Fruit fly (Drosophila melanogaster): ENCODE data around the gene CG18557.

The CG18557 gene

DNA sequence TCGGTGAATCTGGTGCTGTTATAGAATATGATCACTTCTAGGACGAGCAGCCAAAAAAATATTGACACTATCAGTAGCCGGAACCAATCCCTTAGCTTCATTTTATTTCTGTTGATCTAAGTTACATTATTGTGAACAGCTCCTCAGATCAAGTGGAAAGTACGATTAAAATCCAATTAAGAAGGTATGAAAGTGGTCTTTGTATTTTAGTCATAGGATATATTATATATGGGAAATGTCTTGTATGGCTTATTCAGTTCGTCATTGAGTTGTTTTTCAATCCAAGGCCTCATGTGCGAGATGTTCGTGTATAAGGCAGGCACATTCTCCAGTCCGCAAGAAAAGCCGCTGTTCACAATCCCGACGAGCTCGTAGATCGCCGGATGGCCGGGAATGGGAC lies 1.1 kb downstream of the CG18557 start, which contains the start of gene CG18558:
TSS of gene CG18558 (minus strand) at position 101 of the 400 bp plus-strand sequence.
- TF ChIP-seq usp (GFP tag; optimal IDR thresholded peaks at IDR 0.05): no peak

DNA sequence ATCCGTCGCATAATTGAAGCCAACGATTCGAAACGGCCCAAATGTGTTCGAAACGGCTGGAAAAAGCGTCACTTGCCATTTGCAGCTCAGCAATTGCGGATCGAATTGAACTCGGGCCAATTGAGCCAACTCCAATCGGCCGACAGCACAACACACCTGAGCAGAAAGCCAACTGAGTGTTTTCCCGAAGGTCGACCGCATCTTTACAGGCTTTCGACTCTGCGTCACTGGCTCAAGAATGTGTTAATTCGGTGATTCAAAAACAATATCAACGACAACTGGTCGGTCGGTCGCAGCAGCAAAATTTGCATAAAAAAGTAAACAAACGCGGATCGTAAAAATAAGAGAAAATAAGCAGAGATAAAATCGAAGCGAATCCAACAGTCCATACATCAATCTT lies 5.2 kb downstream of the CG18557 start:
- TF ChIP-seq pan (optimal IDR thresholded peaks at IDR 0.05) (no peak), psq (optimal IDR thresholded peaks at IDR 0.05) (no peak)

DNA sequence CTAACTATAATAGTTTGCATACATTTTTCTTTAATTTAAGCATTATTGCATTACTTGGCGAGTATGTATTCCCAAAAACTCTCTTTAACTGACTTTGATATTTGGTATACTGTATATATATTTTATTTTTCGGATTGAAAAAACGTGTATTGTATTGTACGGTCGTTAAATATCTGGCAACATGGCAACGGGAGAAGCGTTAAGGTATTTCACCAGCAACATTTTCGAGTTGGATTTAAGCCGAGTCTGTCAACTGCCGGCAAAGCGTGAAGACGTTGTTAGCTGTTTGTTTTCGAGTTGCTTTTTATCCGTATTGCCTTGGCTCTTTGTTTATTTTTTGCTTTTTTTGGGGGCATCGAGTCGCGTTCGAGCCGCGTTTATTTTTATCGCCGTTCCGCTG lies 5.7 kb downstream of the CG18557 start, which contains the start of gene CG2975:
TSS of gene CG2975 (plus strand) at position 275 of the 400 bp plus-strand sequence.
- TF ChIP-seq Dll (optimal IDR thresholded peaks at IDR 0.05): no peak
- TF ChIP-seq CG8478 (optimal IDR thresholded peaks at IDR 0.05): no peak
- TF ChIP-seq psq (optimal IDR thresholded peaks at IDR 0.05): no peak
- no peak for TF ChIP-seq EcR (GFP tag; optimal IDR thresholded peaks at IDR 0.05)
- TF ChIP-seq pan (optimal IDR thresholded peaks at IDR 0.05): no peak
- TF ChIP-seq usp (GFP tag; optimal IDR thresholded peaks at IDR 0.05): no peak

DNA sequence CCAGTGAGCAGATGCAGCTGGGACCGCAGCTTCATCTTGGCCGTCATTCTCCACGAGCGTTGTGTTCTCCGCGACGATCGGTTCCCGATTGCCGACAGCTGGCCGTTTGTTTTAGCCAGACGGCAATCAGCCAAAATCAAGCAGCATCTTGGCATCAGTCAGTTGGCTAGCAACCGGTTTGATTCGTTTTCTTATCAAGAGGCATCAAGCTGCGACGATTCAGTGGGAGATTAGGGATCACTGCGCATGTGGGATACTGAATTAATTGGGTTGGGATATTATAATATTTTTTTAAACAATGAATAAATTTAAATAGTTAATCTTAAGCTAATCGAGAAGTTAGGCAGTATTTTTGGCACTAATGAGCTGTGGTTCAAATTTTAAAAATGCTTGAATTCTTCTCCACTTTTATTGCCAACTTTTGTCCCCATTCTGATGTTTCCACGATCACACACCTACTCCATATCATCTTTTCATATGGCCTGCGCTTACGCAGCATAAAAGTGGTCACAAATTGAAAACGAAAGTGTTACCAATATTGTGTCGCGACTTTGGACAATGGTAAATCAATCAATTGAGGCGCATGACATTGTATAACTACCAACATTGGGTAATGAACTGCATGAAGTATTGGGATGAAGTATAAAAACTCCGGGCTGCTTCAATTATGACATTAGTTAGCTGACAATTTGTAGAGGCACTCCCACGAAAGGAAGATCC lies 7.6 kb downstream of the CG18557 start, which contains the start of the genes CG3119 and Cpr23B:
TSS of gene CG3119 (minus strand) at position 92 of the 720 bp plus-strand sequence.
TSS of gene Cpr23B (plus strand) at position 670 of the 720 bp plus-strand sequence.
- TF ChIP-seq usp (GFP tag; optimal IDR thresholded peaks at IDR 0.05): no peak
- no peak for TF ChIP-seq pan (optimal IDR thresholded peaks at IDR 0.05)
- no peak for TF ChIP-seq EcR (GFP tag; optimal IDR thresholded peaks at IDR 0.05)
- no peak for TF ChIP-seq psq (optimal IDR thresholded peaks at IDR 0.05)
- no peak for TF ChIP-seq Dll (optimal IDR thresholded peaks at IDR 0.05)
- TF ChIP-seq CG8478 (optimal IDR thresholded peaks at IDR 0.05): no peak

DNA sequence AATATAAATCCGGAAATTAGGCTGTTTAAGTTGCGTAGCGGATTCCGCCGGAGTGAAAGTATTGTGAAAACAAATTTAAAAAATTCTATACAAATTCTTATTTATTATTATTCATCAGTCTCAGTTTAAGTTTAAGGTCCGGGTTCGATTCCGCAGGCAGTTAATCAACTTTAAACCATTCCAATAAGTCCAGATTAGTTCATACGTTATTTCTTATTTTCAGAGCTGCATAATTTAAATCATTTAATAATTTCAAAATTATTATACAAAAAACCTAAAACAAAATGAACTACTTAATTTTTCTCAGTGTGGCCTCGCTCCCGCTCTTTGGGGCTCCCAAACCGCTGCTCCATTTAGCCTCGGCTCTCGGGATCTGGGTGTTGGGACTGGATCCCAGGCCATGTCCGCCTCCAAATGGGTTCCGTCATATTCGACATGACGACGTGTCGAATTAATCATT lies 15.2 kb downstream of the CG18557 start:
- TF ChIP-seq Dll (optimal IDR thresholded peaks at IDR 0.05): peak; percentile 36
- TF ChIP-seq psq (optimal IDR thresholded peaks at IDR 0.05): no peak
- TF ChIP-seq usp (GFP tag; optimal IDR thresholded peaks at IDR 0.05): no peak
- TF ChIP-seq EcR (GFP tag; optimal IDR thresholded peaks at IDR 0.05): no peak
- no peak for TF ChIP-seq pan (optimal IDR thresholded peaks at IDR 0.05)

DNA sequence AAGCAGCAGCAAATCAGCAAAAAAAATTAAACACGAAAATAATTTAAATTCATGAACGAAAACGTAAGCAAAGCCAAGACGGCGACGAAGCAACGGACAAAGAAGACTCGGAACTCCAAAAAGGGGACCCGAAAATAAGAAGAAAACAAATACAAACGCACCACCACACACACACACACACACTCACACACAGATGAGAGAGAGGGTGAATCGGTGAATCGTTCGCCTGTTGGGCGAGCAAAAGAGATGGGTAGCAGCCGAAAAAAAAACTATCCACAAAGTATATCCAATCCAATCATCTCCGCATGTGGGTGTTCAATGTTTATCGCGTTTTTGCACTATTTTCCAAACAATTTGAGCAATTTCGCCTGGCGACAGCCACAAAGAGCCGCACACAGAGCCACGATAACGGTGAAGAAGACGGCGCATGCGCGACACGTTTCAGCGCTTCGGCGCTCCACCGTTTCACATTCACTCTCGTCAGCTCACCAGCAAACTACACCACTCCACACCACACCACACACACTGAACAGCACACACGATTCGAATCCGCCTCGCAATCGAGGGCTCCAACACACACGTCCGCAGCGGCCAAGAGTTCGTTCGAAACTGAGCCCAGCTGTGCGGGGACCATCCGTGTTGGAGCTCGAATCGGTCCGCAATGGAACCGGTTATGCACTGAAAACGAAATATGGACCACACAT lies 15.7 kb downstream of the CG18557 start, which contains the start of gene Duox:
TSS of gene Duox (minus strand) at position 612 of the 704 bp plus-strand sequence.
- TF ChIP-seq Dll (optimal IDR thresholded peaks at IDR 0.05) (no peak), EcR (GFP tag; optimal IDR thresholded peaks at IDR 0.05) (no peak), pan (optimal IDR thresholded peaks at IDR 0.05) (no peak), usp (GFP tag; optimal IDR thresholded peaks at IDR 0.05) (no peak), CG8478 (optimal IDR thresholded peaks at IDR 0.05) (no peak)

DNA sequence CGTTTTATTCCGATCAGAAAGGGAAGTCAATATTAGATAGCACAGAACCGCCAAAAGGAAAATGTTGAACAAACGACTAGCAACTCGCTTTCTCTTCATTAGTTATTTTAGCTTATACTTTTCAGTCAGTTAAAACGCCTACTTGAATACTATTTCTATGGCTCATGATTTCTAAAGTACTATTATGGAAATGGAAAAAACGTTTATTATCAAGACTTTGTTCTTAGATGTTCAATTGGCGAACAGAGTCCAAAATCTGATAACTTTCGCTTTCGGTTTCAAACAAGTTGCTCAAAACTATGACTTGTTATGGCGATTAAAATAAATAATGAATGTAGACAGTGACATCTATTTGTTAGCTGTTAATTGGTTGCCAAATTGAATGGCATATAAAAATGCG lies 20.1 kb downstream of the CG18557 start, which contains the start of gene CG3123:
TSS of gene CG3123 (minus strand) at position 101 of the 400 bp plus-strand sequence.
- TF ChIP-seq usp (GFP tag; optimal IDR thresholded peaks at IDR 0.05) (no peak), pan (optimal IDR thresholded peaks at IDR 0.05) (no peak), Dll (optimal IDR thresholded peaks at IDR 0.05) (no peak), psq (optimal IDR thresholded peaks at IDR 0.05) (no peak), CG8478 (optimal IDR thresholded peaks at IDR 0.05) (no peak), EcR (GFP tag; optimal IDR thresholded peaks at IDR 0.05) (no peak)

DNA sequence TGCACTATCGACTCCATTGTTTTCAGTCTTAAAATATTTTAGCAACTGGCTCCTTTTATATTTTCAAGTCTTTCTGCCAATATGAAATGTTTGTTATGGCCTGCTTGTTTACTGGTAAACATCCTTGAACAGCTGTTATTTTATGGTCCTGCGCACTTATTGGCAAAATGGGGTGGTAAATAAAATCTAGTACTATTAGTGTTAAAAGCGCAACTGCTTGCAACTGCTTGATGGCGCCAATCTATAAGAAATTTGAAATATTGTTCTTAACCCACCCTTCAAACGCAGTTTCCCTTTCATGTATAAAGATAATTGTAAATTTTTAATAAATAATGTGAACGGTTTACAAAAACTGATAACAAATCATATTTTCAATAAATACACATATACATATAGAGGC lies 29.9 kb downstream of the CG18557 start, which contains the start of gene G6P:
TSS of gene G6P (minus strand) at position 88 of the 400 bp plus-strand sequence.
- no peak for TF ChIP-seq CG8478 (optimal IDR thresholded peaks at IDR 0.05)
- no peak for TF ChIP-seq usp (GFP tag; optimal IDR thresholded peaks at IDR 0.05)
- no peak for TF ChIP-seq pan (optimal IDR thresholded peaks at IDR 0.05)

DNA sequence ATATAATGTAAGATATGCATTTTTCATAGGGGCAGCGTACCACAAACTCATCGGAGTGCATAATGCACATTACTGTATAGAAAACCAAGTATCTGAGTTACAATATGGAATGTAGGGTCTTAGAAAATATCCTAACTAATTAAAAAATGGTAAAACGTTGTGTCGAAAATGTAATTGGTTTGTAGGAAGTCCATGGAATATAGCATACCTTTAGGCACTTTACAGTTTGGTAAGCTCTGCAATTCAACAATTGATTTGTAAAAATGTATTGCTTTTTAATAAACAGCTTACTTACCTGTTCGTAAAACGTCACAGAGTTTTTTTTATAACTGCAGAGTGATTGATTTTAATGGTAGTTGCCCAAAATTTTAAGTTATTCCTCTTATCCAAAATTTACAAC lies 33.4 kb downstream of the CG18557 start, which contains the start of gene CG2964:
TSS of gene CG2964 (plus strand) at position 301 of the 400 bp plus-strand sequence.
- no peak for TF ChIP-seq Dll (optimal IDR thresholded peaks at IDR 0.05)
- TF ChIP-seq pan (optimal IDR thresholded peaks at IDR 0.05): no peak
- no peak for TF ChIP-seq usp (GFP tag; optimal IDR thresholded peaks at IDR 0.05)
- no peak for TF ChIP-seq EcR (GFP tag; optimal IDR thresholded peaks at IDR 0.05)
- no peak for TF ChIP-seq psq (optimal IDR thresholded peaks at IDR 0.05)
- TF ChIP-seq CG8478 (optimal IDR thresholded peaks at IDR 0.05): no peak

DNA sequence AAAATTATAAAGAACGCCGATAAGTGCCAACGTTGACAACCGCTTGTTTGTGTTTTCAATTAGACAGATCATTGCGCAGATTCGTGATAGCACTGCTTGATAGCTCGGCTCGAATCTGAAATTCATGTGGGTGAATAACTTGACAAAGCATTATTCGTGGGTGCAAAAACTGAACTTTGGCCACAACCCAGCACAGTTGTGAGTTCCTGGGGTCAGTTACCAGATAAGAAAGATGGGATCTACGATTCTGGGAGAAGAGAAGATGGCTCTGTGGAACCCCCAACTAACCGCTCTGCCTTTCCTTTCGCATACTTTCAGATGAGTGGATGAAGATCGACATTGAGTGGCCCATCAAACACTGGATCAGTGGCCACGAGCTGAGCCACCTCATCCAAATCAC lies 34.7 kb downstream of the CG18557 start:
- TF ChIP-seq pan (optimal IDR thresholded peaks at IDR 0.05) (no peak), Dll (optimal IDR thresholded peaks at IDR 0.05) (no peak), usp (GFP tag; optimal IDR thresholded peaks at IDR 0.05) (no peak), CG8478 (optimal IDR thresholded peaks at IDR 0.05) (no peak), EcR (GFP tag; optimal IDR thresholded peaks at IDR 0.05) (no peak), psq (optimal IDR thresholded peaks at IDR 0.05) (no peak)

DNA sequence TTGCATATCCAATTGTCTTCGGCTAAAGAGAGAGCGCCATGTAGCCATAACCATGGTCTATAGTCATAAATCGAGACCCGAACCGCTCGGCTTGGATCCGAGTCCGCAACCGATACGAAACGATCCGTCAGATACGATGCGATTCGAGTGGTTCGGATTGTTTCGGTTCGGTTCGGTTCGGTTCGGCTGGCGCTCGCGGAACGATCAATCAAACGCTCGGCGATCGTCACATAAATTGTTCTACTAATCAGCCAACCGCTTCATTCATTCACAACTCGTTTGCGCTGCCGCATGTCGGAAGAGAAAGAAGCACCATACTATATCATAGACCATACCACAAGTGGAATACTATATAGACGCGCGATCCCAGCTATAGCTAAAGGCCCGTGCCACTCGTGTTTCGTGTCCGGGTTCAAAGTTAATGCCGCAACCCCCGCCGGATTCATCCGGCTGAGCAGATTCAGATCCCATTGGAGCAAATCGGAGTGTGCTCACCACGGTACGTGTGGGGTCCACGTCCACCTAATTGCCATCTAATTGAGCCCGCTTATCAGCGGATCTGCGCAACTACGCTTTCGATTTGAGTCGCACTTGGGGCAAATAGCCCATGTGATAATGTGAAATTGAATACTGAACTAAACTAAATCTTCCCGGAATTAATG lies 37.4 kb downstream of the CG18557 start:
- TF ChIP-seq Dll (optimal IDR thresholded peaks at IDR 0.05): no peak
- TF ChIP-seq EcR (GFP tag; optimal IDR thresholded peaks at IDR 0.05): no peak
- TF ChIP-seq usp (GFP tag; optimal IDR thresholded peaks at IDR 0.05): no peak
- TF ChIP-seq pan (optimal IDR thresholded peaks at IDR 0.05): no peak
- no peak for TF ChIP-seq CG8478 (optimal IDR thresholded peaks at IDR 0.05)
- no peak for TF ChIP-seq psq (optimal IDR thresholded peaks at IDR 0.05)

DNA sequence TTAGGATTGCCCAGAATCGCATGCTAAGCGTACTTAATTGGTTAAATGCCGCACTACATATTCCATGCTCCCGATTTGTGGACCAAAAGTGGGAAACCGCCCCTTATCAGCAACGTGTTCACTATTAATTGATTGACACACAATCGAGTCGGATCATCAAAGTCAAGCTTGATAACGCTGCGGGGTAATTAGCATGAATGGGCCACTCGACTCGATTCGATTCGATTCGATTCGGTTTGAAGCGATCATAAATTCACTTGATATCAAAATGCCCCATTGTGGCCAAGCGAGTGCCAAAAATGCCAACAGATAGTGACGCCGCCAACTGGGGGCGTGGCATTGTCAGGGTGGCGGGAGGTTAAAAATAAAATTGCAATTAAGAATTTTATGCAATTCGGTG lies 37.9 kb downstream of the CG18557 start:
- no peak for TF ChIP-seq EcR (GFP tag; optimal IDR thresholded peaks at IDR 0.05)
- TF ChIP-seq psq (optimal IDR thresholded peaks at IDR 0.05): no peak
- TF ChIP-seq usp (GFP tag; optimal IDR thresholded peaks at IDR 0.05): no peak
- no peak for TF ChIP-seq pan (optimal IDR thresholded peaks at IDR 0.05)
- no peak for TF ChIP-seq Dll (optimal IDR thresholded peaks at IDR 0.05)
- no peak for TF ChIP-seq CG8478 (optimal IDR thresholded peaks at IDR 0.05)
